Worm (Caenorhabditis elegans) whole organism, L4/young adult: ENCODE measurements around the gene ptr-16.

Experiments used
- W03F9.2 ChIP-seq: fragments of 150-350 bp; optimal IDR thresholded peaks from 2 replicates; lab custom pipeline; 2014; ENCODE audit warnings: missing biosample characterization, missing genetic modification characterization
- dao-5 ChIP-seq: sonication (generic microtip); optimal IDR thresholded peaks from 2 replicates; lab custom pipeline; 2016; ENCODE audit warnings: missing genotype, missing genetic modification characterization, moderate library complexity, missing compliant biosample characterization
- him-1 ChIP-seq: sonication (generic microtip); optimal IDR thresholded peaks from 2 replicates; lab custom pipeline; 2016; ENCODE audit warnings: missing genotype, missing genetic modification reagents, missing genetic modification characterization, missing compliant biosample characterization

Gene ptr-16

ce11 chrV:1199219-1199889, 33.8 kb downstream of the ptr-16 start, which contains the start of gene Y50D4A.6:
Gene Y50D4A.6 (minus strand): TSS chrV:1199269.
- no peak for TF ChIP-seq W03F9.2 (tag; lab: Kevin White, UChicago)
- no peak for TF ChIP-seq dao-5 (tag; lab: Kevin White, UChicago)
- no peak for TF ChIP-seq him-1 (tag; lab: Kevin White, UChicago)

ce11 chrV:1201717-1202116, 36.2 kb downstream of the ptr-16 start:
- TF ChIP-seq W03F9.2 (tag; lab: Kevin White, UChicago) (no peak), him-1 (tag; lab: Kevin White, UChicago) (no peak), dao-5 (tag; lab: Kevin White, UChicago) (no peak)

- TF ChIP-seq him-1 (tag; lab: Kevin White, UChicago) = no peak
- no peak for TF ChIP-seq dao-5 (tag; lab: Kevin White, UChicago)
- TF ChIP-seq W03F9.2 (tag; lab: Kevin White, UChicago) = no peak
These were observed 41.5 kb downstream of the ptr-16 start, which contains the start of gene Y50D4A.5 for ce11 chrV:1206971-1207370. Gene Y50D4A.5 (plus strand): TSS chrV:1207307.

ce11 chrV:1207589-1207988, 42.1 kb downstream of the ptr-16 start, which contains the start of gene Y50D4A.1:
Gene Y50D4A.1 (plus strand): TSS chrV:1207889.
- TF ChIP-seq dao-5 (tag; lab: Kevin White, UChicago) = no peak

ce11 chrV:1220509-1220908, 55.0 kb downstream of the ptr-16 start, which contains the start of gene Y50D4A.10:
Gene Y50D4A.10 (minus strand): TSS chrV:1220565.
- TF ChIP-seq W03F9.2 (tag; lab: Kevin White, UChicago) (no peak), him-1 (tag; lab: Kevin White, UChicago) (no peak), dao-5 (tag; lab: Kevin White, UChicago) (no peak)

- TF ChIP-seq him-1 (tag; lab: Kevin White, UChicago) (no peak), dao-5 (tag; lab: Kevin White, UChicago) (no peak), W03F9.2 (tag; lab: Kevin White, UChicago) (no peak)
These were observed 58.0 kb downstream of the ptr-16 start for ce11 chrV:1223559-1223958.
